Fruit fly (Drosophila melanogaster): Measurements from ENCODE around the gene CG14693.

DNA sequence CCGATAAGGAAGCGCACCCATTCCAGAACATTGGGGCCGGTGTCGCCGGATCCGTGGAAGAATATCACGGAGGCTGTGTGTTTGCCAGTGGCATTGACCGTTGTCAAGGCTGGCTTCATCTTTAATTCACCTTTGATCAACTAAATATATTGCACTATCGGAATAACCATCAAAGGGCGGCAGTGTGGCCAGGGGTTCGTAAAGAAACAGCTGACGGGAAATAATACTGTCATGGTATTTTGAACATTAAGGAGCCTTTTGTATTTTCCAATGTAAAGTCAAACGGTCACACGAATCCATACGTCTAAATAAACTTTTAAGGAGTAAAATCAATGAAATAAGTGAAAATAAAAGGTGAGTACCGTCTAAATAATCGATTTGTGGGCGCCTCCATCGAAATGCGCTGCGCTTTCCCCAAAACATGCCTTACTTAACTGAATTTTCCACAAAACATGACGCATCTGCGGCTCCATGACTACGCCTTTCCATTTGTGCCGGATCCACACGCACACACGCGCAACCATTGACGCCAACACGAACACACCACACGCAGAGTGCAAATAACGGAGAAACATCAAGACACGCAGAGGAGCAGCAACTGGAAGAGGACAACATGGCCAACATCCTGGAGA, 39.5 kb upstream of the CG14693 start, which contains the start of the genes CG6567 and CG4511:
- no peak for TF ChIP-seq Gug (GFP tag; IDR thresholded peaks at IDR 0.05)
- no peak for TF ChIP-seq CG6689 (GFP tag; IDR thresholded peaks at IDR 0.05)
- no peak for TF ChIP-seq CG10274 (GFP tag; optimal IDR thresholded peaks at IDR 0.05)
- no peak for TF ChIP-seq H15 (GFP tag; IDR thresholded peaks at IDR 0.05)
- no peak for TF ChIP-seq cad (GFP tag; optimal IDR thresholded peaks at IDR 0.05)
- TF ChIP-seq Dfd (GFP tag; optimal IDR thresholded peaks at IDR 0.05): no peak
- TF ChIP-seq az2 (GFP tag; optimal IDR thresholded peaks at IDR 0.05): no peak
- no peak for TF ChIP-seq Mad (GFP tag; optimal IDR thresholded peaks at IDR 0.05)
